Fruit fly (Drosophila melanogaster): ENCODE data around the gene hiw.

The hiw gene

DNA sequence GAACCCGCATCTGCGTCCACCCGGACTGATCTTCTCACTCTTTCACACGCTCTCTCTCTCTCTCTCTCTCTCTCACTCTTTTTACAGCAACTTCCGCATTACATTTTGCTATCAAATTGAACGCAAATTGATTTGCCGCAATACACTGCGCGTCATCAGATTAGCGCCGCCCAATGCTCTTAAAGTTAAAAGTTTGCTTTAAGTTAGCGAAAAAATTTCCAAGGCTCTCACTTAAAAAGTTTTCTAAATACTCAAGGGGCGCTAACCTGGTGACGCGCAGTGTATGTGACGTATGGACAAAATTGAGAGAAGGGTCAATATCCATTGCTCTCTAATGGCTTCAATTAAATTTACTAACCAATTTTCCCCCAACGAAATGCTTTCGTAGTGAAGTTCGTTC lies 41.0 kb downstream of the hiw start (continued):
- TF ChIP-seq Max (GFP tag; optimal IDR thresholded peaks at IDR 0.05) (peak; percentile 78), CG30020 (tag; optimal IDR thresholded peaks at IDR 0.05) (peak; percentile 1), CG7271 (tag; optimal IDR thresholded peaks at IDR 0.05) (no peak), ranshi (GFP tag; IDR thresholded peaks at IDR 0.05) (peak; percentile 88), CG10654 (GFP tag; optimal IDR thresholded peaks at IDR 0.05) (peak; percentile 75), CG16813 (GFP tag; IDR thresholded peaks at IDR 0.05; ENCODE audit: partially characterized antibody) (no peak), Lhr (GFP tag; optimal IDR thresholded peaks at IDR 0.05) (peak; percentile 47), CG2120 (GFP tag; optimal IDR thresholded peaks at IDR 0.05) (peak; percentile 87), Stat92E (GFP tag; optimal IDR thresholded peaks at IDR 0.05) (no peak), Opbp (GFP tag; IDR thresholded peaks at IDR 0.05; ENCODE audit: partially characterized antibody) (no peak), ase (GFP tag; IDR thresholded peaks at IDR 0.05) (peak; percentile 66; the same call in 2 of the 3 replicates), CG11456 (GFP tag; IDR thresholded peaks at IDR 0.05) (0 out of 3 replicates have a peak, but pooled peaks have one; percentile 41), CG17359 (tag; optimal IDR thresholded peaks at IDR 0.05) (peak; percentile 91), gro (GFP tag; optimal IDR thresholded peaks at IDR 0.05) (peak; percentile 88), lmd (GFP tag; IDR thresholded peaks at IDR 0.05) (peak; percentile 87), croc (GFP tag; conservative IDR thresholded peaks at IDR 0.05) (peak; percentile 68), CG8290 (GFP tag; optimal IDR thresholded peaks at IDR 0.05) (peak; percentile 56), CG8290 (tag; optimal IDR thresholded peaks at IDR 0.05) (peak in 1 of 2 experiments; percentile 80), usp (GFP tag; optimal IDR thresholded peaks at IDR 0.05) (no peak), exex (tag; optimal IDR thresholded peaks at IDR 0.05) (peak; percentile 70), NK7.1 (GFP tag; optimal IDR thresholded peaks at IDR 0.05) (peak; percentile 82), Antp (GFP tag; optimal IDR thresholded peaks at IDR 0.05) (peak; percentile 94), stwl (tag; optimal IDR thresholded peaks at IDR 0.05) (no peak), CG33557 (GFP tag; optimal IDR thresholded peaks at IDR 0.05) (peak; percentile 75), Vsx1 (GFP tag; optimal IDR thresholded peaks at IDR 0.05) (peak; percentile 64), CG4820 (GFP tag; optimal IDR thresholded peaks at IDR 0.05) (peak; percentile 81), oc (tag; optimal IDR thresholded peaks at IDR 0.05) (peak; percentile 85), pros (GFP tag; optimal IDR thresholded peaks at IDR 0.05) (peak; percentile 4), CG3163 (GFP tag; optimal IDR thresholded peaks at IDR 0.05) (peak; percentile 75), kni (GFP tag; optimal IDR thresholded peaks at IDR 0.05) (peak; percentile 44), HmgZ (tag; optimal IDR thresholded peaks at IDR 0.05) (peak; percentile 74), CG13624 (GFP tag; optimal IDR thresholded peaks at IDR 0.05) (peak; percentile 85), CG8089 (GFP tag; optimal IDR thresholded peaks at IDR 0.05) (peak; percentile 77), CG15073 (GFP tag; optimal IDR thresholded peaks at IDR 0.05) (no peak), NC2α (GFP tag; optimal IDR thresholded peaks at IDR 0.05) (peak; percentile 79), Elba2 (GFP tag; optimal IDR thresholded peaks at IDR 0.05) (no peak), CTCF (GFP tag; optimal IDR thresholded peaks at IDR 0.05) (peak; percentile 49), CG4424 (GFP tag; optimal IDR thresholded peaks at IDR 0.05) (peak; percentile 85), CG1603 (tag; optimal IDR thresholded peaks at IDR 0.05) (peak; percentile 85), bcd (GFP tag; optimal IDR thresholded peaks at IDR 0.05) (peak; percentile 84), CG1024 (GFP tag; IDR thresholded peaks at IDR 0.05) (peak; percentile 60), CG10147 (GFP tag; optimal IDR thresholded peaks at IDR 0.05) (peak; percentile 71), ERR (GFP tag; optimal IDR thresholded peaks at IDR 0.05) (peak; percentile 57), wor (GFP tag; IDR thresholded peaks at IDR 0.05) (peak; percentile 69), Meics (GFP tag; optimal IDR thresholded peaks at IDR 0.05) (peak; percentile 83), grn (GFP tag; optimal IDR thresholded peaks at IDR 0.05) (peak; percentile 19), pzg (GFP tag; optimal IDR thresholded peaks at IDR 0.05) (no peak), Sry-β (GFP tag; optimal IDR thresholded peaks at IDR 0.05) (peak; percentile 21), Deaf1 (tag; optimal IDR thresholded peaks at IDR 0.05) (peak; percentile 62), maf-S (GFP tag; optimal IDR thresholded peaks at IDR 0.05) (peak; percentile 77), salm (tag; optimal IDR thresholded peaks at IDR 0.05) (peak; percentile 65), CG3281 (GFP tag; optimal IDR thresholded peaks at IDR 0.05) (peak; percentile 83)
